Fruit fly (Drosophila melanogaster): ENCODE measurements around the gene stx.
A peak's percentile ranks its signal among the peaks of the same experiment; 100 is the strongest.

stx gene

DNA sequence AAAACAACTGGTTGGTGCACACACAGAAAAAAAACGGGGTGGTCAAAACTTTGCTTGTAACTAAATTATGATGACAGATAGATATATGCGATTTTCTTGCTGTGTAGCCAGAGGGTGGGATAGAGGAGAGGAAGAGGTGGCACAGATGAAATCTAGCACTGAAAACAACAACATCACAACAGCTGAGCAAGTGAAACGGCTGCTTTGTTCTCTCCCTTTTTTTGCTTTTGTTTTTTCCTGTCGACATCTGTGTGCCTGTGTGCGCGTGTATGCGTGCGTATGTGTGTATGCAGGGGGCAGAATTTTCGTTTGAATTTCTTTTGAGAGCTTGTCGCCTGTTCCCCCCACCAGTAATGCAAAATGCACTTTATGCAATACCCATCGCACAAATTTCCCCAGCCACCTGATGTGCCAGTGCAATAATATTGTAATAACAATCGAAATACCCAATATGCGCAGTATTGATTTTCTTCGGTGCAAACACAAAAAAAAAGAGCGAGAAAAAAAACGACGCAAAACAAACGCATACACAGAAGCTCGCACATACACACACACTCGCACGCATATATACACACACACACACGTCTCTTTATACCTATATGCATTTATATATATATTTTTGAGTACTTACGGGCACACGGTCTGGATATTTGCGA lies 22.7 kb upstream of the stx start (continued):
- TF ChIP-seq fd85E (GFP tag; optimal IDR thresholded peaks at IDR 0.05) = no peak
- TF ChIP-seq eg (GFP tag; IDR thresholded peaks at IDR 0.05) = peak; percentile 79
- TF ChIP-seq Blimp-1 (GFP tag; optimal IDR thresholded peaks at IDR 0.05) = no peak
- peak; percentile 51 for TF ChIP-seq Hr39 (GFP tag; optimal IDR thresholded peaks at IDR 0.05)
- peak; percentile 68 for TF ChIP-seq lz (GFP tag; optimal IDR thresholded peaks at IDR 0.05)
- TF ChIP-seq Eip78C (GFP tag) = peak; percentile 83
- TF ChIP-seq fd59A (GFP tag; optimal IDR thresholded peaks at IDR 0.05) = peak; percentile 47
- TF ChIP-seq CG4318 (GFP tag; optimal IDR thresholded peaks at IDR 0.05) = peak; percentile 61
- TF ChIP-seq Lpt (GFP tag; optimal IDR thresholded peaks at IDR 0.05) = peak; percentile 53
- TF ChIP-seq CG10669 (GFP tag; optimal IDR thresholded peaks at IDR 0.05) = peak; percentile 60
- peak; percentile 59 for TF ChIP-seq esn (GFP tag; optimal IDR thresholded peaks at IDR 0.05)
- peak; percentile 83 for TF ChIP-seq Sox14 (GFP tag; optimal IDR thresholded peaks at IDR 0.05)
- TF ChIP-seq CG8632 (GFP tag; optimal IDR thresholded peaks at IDR 0.05) = peak; percentile 52
- peak; percentile 85 for TF ChIP-seq CG32006 (GFP tag; optimal IDR thresholded peaks at IDR 0.05)
- peak; percentile 73 for TF ChIP-seq Eip93F (GFP tag; optimal IDR thresholded peaks at IDR 0.05)
- TF ChIP-seq dac (GFP tag; optimal IDR thresholded peaks at IDR 0.05) = peak; percentile 56
- TF ChIP-seq CG11762 (GFP tag; optimal IDR thresholded peaks at IDR 0.05; ENCODE audit: insufficient read depth) = peak; percentile 51
- peak; percentile 90 for TF ChIP-seq CG6808 (GFP tag; optimal IDR thresholded peaks at IDR 0.05)
- TF ChIP-seq svp (GFP tag) = peak; percentile 83
- TF ChIP-seq achi (GFP tag; optimal IDR thresholded peaks at IDR 0.05) = peak; percentile 58
- TF ChIP-seq vri (GFP tag; optimal IDR thresholded peaks at IDR 0.05) = no peak
- peak; percentile 46 for TF ChIP-seq CG6792 (GFP tag; optimal IDR thresholded peaks at IDR 0.05)
- peak; percentile 48 for TF ChIP-seq CG34406 (GFP tag; optimal IDR thresholded peaks at IDR 0.05)
- peak; percentile 67 for TF ChIP-seq Ets96B (tag; optimal IDR thresholded peaks at IDR 0.05)
- TF ChIP-seq cyc (GFP tag; optimal IDR thresholded peaks at IDR 0.05) = peak; percentile 30
- TF ChIP-seq CG7368 (GFP tag; optimal IDR thresholded peaks at IDR 0.05) = peak; percentile 66
- TF ChIP-seq Met (GFP tag; optimal IDR thresholded peaks at IDR 0.05) = peak; percentile 36
- TF ChIP-seq pdm3 (GFP tag; optimal IDR thresholded peaks at IDR 0.05) = peak; percentile 59
- peak; percentile 28 for TF ChIP-seq CG11294 (GFP tag; IDR thresholded peaks at IDR 0.05)
- no peak for TF ChIP-seq CG8319 (GFP tag; optimal IDR thresholded peaks at IDR 0.05)
- TF ChIP-seq Hr4 (GFP tag; optimal IDR thresholded peaks at IDR 0.05) = peak; percentile 67

DNA sequence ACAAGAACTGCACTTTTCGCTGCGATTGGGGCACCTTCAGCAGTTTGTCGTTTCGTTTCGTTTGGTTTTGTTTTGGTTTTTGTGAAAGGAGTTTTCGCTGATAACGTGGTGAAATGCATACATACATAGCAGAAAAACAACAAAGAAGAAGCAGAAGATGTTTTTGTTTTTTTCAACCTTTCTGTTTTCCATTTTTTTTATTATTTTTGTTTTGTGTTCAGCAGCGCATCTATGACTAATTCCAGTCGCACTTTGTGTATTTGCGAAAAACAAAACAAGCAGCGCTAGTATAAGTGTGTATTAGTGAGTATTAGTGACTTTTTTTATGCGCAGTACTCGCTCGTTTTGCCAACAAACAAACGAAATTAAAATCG lies 22.2 kb upstream of the stx start:
- TF ChIP-seq CG6276 (GFP tag; optimal IDR thresholded peaks at IDR 0.05) (peak; percentile 75), Lpt (GFP tag; optimal IDR thresholded peaks at IDR 0.05) (no peak), fd85E (GFP tag; optimal IDR thresholded peaks at IDR 0.05) (no peak), dsx (GFP tag; optimal IDR thresholded peaks at IDR 0.05; ENCODE audit: poor library complexity, severe bottlenecking) (no peak), Blimp-1 (GFP tag; optimal IDR thresholded peaks at IDR 0.05) (peak; percentile 25), Met (GFP tag; optimal IDR thresholded peaks at IDR 0.05) (no peak), Sox15 (GFP tag; optimal IDR thresholded peaks at IDR 0.05) (no peak), Sox14 (GFP tag; optimal IDR thresholded peaks at IDR 0.05) (no peak), CG8119 (GFP tag; IDR thresholded peaks at IDR 0.05) (peak; percentile 59; the same call in 2 of the 3 replicates)

DNA sequence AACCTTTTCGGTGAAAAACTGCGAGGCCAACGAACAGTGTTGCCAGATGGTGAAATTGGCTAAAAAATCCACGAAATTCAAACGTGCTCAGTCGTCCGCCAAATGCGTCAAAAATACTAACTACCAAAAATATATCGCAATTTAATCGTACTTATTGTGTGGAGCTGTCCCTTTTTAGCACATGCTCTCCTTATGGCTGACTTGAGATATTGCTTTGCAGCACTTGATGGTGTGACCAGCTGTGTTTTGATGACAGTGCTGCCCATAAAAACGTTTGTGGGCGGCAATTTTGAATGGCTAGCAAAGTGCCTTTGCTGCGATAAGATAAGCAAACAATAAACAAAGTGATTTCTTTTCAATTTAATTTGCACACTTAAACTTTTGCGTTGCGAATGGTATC lies 19.5 kb upstream of the stx start, which contains the start of gene Tango5:
TSS of gene Tango5 (minus strand) at position 208 of the 400 bp plus-strand sequence.
- TF ChIP-seq CG8119 (GFP tag; IDR thresholded peaks at IDR 0.05) = no peak
- no peak for TF ChIP-seq CG11902 (GFP tag; optimal IDR thresholded peaks at IDR 0.05)
- peak; percentile 81 for TF ChIP-seq fkh (GFP tag; optimal IDR thresholded peaks at IDR 0.05)
- TF ChIP-seq svp (GFP tag) = peak; percentile 54
- TF ChIP-seq CG6808 (GFP tag; optimal IDR thresholded peaks at IDR 0.05) = peak; percentile 100
- peak; percentile 55 for TF ChIP-seq Sox14 (GFP tag; optimal IDR thresholded peaks at IDR 0.05)
- no peak for TF ChIP-seq CG31627 (GFP tag; optimal IDR thresholded peaks at IDR 0.05)
- peak; percentile 3 for TF ChIP-seq CG3032 (tag; optimal IDR thresholded peaks at IDR 0.05)
- TF ChIP-seq CG4318 (GFP tag; optimal IDR thresholded peaks at IDR 0.05) = no peak
- TF ChIP-seq Hr39 (GFP tag; optimal IDR thresholded peaks at IDR 0.05) = peak; percentile 3
- no peak for TF ChIP-seq CG7368 (GFP tag; optimal IDR thresholded peaks at IDR 0.05)
